Fruit fly (Drosophila melanogaster) whole organism: ENCODE data around the gene CG31897.

Experiments used
- CG8478 ChIP-seq: fragments of >200 bp; optimal IDR thresholded peaks from 2 replicates; lab custom pipeline; 2018; ENCODE audit warnings: inconsistent platforms
- Dll ChIP-seq: fragments of >200 bp; optimal IDR thresholded peaks from 2 replicates; lab custom pipeline; 2017
- pan ChIP-seq: fragments of >200 bp; optimal IDR thresholded peaks from 2 replicates; lab custom pipeline; 2017
- psq ChIP-seq: fragments of >200 bp; optimal IDR thresholded peaks from 2 replicates; lab custom pipeline; 2017

DNA sequence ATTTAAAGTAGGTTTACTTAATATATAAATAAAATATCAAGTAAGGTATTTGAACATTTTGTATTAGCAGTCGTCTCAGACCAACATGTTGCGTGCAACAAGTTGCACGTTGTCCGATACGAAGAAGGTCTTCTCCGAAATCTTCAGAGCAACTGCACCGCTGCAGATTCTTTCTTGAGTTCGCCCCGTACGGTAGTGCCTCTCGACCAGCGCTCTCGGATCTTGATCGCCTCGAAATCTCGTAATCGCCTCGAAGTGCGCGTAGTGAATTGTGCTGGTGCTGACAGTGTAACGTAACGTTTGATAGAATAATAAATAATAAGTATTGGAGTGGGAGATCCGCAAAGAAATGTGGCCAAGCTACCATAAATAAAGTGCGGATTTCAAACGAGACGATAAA is 24.4 kb downstream of the CG31897 start, which contains the start of gene dachs:
- TF ChIP-seq pan (lab: Kevin White, UChicago), result no peak
- TF ChIP-seq psq, result no peak
- TF ChIP-seq CG8478 (lab: Kevin White, UChicago), result no peak
- no peak for TF ChIP-seq Dll
